Fruit fly (Drosophila melanogaster): ENCODE results near the gene NimC1.

Gene NimC1

dm6 chr2L:13976669-13977068 is at the start of gene NimC1:
Gene NimC1, minus strand, starts transcription at chr2L:13976769.
- TF ChIP-seq noc (tag; optimal IDR thresholded peaks at IDR 0.05): no peak

dm6 chr2L:14025485-14025933 is 48.9 kb upstream of the NimC1 start:
- no peak for TF ChIP-seq noc (tag; optimal IDR thresholded peaks at IDR 0.05)

DNA sequence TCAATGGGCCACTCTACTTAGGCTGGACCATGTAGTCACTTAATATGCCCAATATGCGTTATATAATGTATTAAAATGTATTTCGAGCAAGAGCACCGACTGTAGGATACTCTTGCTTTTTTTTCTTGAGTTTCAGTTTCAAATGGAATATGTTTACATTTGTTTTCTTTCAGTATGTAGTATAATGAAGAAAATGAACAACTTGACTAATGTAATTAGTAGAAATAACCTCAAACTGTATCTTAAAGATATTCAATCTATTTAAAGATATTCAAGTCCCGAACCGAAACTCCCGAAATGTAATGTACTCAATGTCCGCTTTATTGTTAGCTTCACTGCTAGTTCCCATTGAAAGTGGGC is 48.2 kb upstream of the NimC1 start:
- TF ChIP-seq noc (tag; optimal IDR thresholded peaks at IDR 0.05): peak; percentile 2

- peak; percentile 95 for TF ChIP-seq noc (tag; optimal IDR thresholded peaks at IDR 0.05)
These were observed 47.6 kb upstream of the NimC1 start for dm6 chr2L:14024051-14024745.

dm6 chr2L:14023136-14024050 is 46.8 kb upstream of the NimC1 start:
- no peak for TF ChIP-seq noc (tag; optimal IDR thresholded peaks at IDR 0.05)

DNA sequence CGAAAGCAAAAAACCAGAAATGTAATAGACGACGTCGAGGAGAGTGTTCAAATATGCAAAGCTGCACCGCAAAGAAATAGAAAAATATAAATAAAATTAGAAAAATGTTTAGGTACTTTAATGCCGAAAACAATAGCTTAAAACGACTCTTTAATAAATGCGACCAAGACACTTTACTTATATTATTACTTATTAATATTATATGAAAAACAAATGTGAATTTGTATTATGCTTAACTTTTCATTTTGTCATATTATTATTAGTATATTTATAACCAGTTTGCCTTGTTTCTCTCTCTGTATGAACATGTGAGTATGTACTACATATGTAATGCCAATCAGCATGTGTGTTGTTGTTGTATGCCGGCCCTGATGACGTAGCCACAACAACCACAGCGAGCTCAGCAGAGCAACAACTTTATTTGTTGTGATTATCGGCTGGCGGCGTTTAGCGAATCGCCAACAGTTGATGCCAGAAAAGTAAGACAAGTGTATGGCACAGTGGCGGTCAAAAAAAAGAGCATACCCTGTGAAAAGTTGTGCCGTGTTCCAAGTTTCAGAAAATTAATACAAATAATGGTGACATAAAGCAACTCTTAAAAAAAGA is 45.7 kb upstream of the NimC1 start:
- TF ChIP-seq noc (tag; optimal IDR thresholded peaks at IDR 0.05): peak; percentile 85

dm6 chr2L:14021646-14022129 is 45.1 kb upstream of the NimC1 start:
- TF ChIP-seq noc (tag; optimal IDR thresholded peaks at IDR 0.05): no peak

dm6 chr2L:14020875-14021643 is 44.5 kb upstream of the NimC1 start:
- peak; percentile 44 for TF ChIP-seq noc (tag; optimal IDR thresholded peaks at IDR 0.05)

- no peak for TF ChIP-seq noc (tag; optimal IDR thresholded peaks at IDR 0.05)
These were observed 43.9 kb upstream of the NimC1 start for dm6 chr2L:14020545-14020874.

DNA sequence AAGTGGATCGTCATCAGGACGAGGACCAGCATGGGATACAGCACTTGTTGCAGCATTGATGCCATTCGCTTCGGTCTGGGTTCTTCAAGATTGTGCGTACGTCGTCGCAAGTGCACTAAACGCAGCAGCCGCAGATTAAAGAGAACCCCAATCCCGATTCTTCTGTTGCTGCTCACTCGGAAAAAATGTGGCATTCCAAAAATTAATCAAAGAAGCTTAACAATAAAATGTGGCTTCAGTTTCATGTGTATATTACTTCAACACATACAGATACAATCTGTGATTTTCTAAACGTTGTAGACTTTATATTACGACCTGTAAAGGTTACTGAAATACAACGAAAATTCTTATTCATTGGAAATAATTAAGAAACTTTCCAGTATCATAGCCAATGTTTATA is 43.5 kb upstream of the NimC1 start, which contains the start of gene NimC3:
Gene NimC3, minus strand, starts transcription at position 101 of the 400 bp plus-strand sequence.
- no peak for TF ChIP-seq noc (tag; optimal IDR thresholded peaks at IDR 0.05)

- no peak for TF ChIP-seq noc (tag; optimal IDR thresholded peaks at IDR 0.05)
These were observed 43.1 kb upstream of the NimC1 start for dm6 chr2L:14019654-14020053.

dm6 chr2L:14015109-14015508 is 38.5 kb upstream of the NimC1 start:
- no peak for TF ChIP-seq noc (tag; optimal IDR thresholded peaks at IDR 0.05)

DNA sequence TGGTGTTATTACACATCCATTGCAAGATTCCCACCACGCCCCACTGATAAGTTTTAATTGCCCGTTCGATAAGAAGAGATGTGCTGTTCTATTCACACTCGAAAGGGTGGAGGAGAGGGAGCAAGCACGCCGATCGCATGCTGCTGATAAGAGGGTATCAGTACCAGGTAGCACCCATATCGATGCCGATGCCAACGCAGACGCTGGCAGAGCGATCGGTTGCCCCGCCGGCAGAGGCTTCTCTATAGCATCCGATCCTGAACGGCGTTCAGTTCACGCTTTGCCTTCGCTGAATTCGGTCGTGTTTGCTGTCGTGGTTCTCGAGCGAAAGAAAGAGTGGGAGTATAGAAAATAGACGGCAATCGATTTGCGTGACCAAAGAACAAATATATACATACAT is 36.9 kb upstream of the NimC1 start:
- peak; percentile 62 for TF ChIP-seq noc (tag; optimal IDR thresholded peaks at IDR 0.05)

- TF ChIP-seq noc (tag; optimal IDR thresholded peaks at IDR 0.05): no peak
These were observed 35.9 kb upstream of the NimC1 start, which contains the start of gene bgm for dm6 chr2L:14012304-14013054. Gene bgm, plus strand, starts transcription at chr2L:14013004.
